Worm (Caenorhabditis elegans) whole organism, young adult: ENCODE data around the gene ZK632.11.

Source experiments
- D2030.7 ChIP-seq: fragments of 200-800 bp; sonication (Bioruptor generic); IDR thresholded peaks from 2 replicates; pipeline ENCODE4 v1.3.6; 2022; ENCODE audit warnings: missing genetic modification reagents, missing genetic modification characterization, missing compliant biosample characterization
- F22D6.2 ChIP-seq: sonication (generic microtip); optimal IDR thresholded peaks from 2 replicates; lab custom pipeline; 2016; ENCODE audit warnings: mild to moderate bottlenecking, missing genetic modification characterization, missing compliant biosample characterization
- K12H6.12 ChIP-seq: fragments of 200-800 bp; sonication (Bioruptor generic); optimal IDR thresholded peaks from 2 replicates; lab custom pipeline; 2018; ENCODE audit warnings: mild to moderate bottlenecking, missing genetic modification characterization, missing compliant biosample characterization
- T26A5.8 ChIP-seq: sonication (generic microtip); optimal IDR thresholded peaks from 2 replicates; lab custom pipeline; 2016; ENCODE audit warnings: missing genetic modification characterization, missing compliant biosample characterization
- aptf-2 ChIP-seq: fragments of 200-800 bp; sonication (Bioruptor generic); conservative IDR thresholded peaks from 2 replicates; pipeline ENCODE4 v1.3.6; 2022; ENCODE audit warnings: missing genetic modification reagents, missing genetic modification characterization, missing compliant biosample characterization
- cebp-2 ChIP-seq: fragments of 200-800 bp; sonication (Bioruptor generic); IDR thresholded peaks from 2 replicates; pipeline ENCODE4 v1.3.6; 2022; ENCODE audit warnings: missing genetic modification characterization, missing compliant biosample characterization
- ceh-100 ChIP-seq: fragments of 200-800 bp; sonication (Bioruptor generic); IDR thresholded peaks from 2 replicates; pipeline ENCODE4 v1.3.6; 2022; ENCODE audit warnings: missing genetic modification reagents, missing genetic modification characterization, missing compliant biosample characterization
- ceh-91 ChIP-seq: fragments of 200-800 bp; sonication (Bioruptor generic); IDR thresholded peaks from 2 replicates; pipeline ENCODE4 v1.3.6; 2022; ENCODE audit warnings: missing genetic modification reagents, missing genetic modification characterization, missing compliant biosample characterization
- ets-4 ChIP-seq: fragments of 200-800 bp; sonication (Bioruptor generic); optimal IDR thresholded peaks from 2 replicates; lab custom pipeline; 2018; ENCODE audit warnings: mild to moderate bottlenecking, missing genetic modification characterization, missing compliant biosample characterization
- hlh-26 ChIP-seq: fragments of 200-800 bp; sonication (Bioruptor generic); conservative IDR thresholded peaks from 2 replicates; pipeline ENCODE4 v1.3.6; 2022; ENCODE audit warnings: missing genetic modification reagents, missing genetic modification characterization, missing compliant biosample characterization
- let-607 ChIP-seq, 2 experiments: fragments of 200-800 bp in 1 of 2; sonication (Bioruptor generic) in 1 of 2; sonication (generic microtip) in 1 of 2; optimal IDR thresholded peaks; 2 replicates each; lab custom pipeline; 2016 to 2018; ENCODE audit warnings: mild to moderate bottlenecking in 2 of 2, missing compliant biosample characterization in 2 of 2, missing genetic modification characterization in 2 of 2, moderate library complexity in 2 of 2, missing genotype in 1 of 2
- mcd-1 ChIP-seq: fragments of 200-800 bp; sonication (Bioruptor generic); IDR thresholded peaks from 2 replicates; pipeline ENCODE4 v1.3.6; 2022; ENCODE audit warnings: missing genetic modification reagents, missing genetic modification characterization, missing compliant biosample characterization
- snpc-1.1 ChIP-seq: sonication (generic microtip); optimal IDR thresholded peaks from 2 replicates; lab custom pipeline; 2017; ENCODE audit warnings: missing genetic modification characterization, mild to moderate bottlenecking, missing compliant biosample characterization, antibody characterized with exemption, moderate library complexity, missing genotype, missing genetic modification reagents; ENCODE audit not compliant: insufficient read depth

DNA sequence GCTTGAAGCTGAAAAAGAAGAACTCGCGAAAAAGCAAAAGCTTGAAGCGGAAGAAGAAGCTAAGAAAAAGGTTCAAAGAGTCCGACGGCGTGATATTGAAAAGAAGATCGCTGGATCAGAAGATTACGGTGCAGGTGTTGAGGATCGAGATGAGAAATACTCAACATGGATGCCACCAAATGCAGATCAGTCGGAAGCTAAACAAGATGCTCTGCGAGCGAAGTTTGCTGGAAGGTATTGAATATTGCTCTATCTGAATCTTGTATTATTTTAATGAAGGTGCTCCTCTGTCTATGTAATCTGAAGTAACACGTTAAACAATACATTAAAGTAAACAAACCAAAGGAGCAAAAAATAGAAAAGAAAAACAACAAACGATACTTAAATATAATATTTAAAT is 25.7 kb upstream of the ZK632.11 start:
- TF ChIP-seq aptf-2 (GFP tag; lab: Robert Waterston, UW), result no peak
- TF ChIP-seq T26A5.8, result no peak
- no peak for TF ChIP-seq let-607 (tag; optimal IDR thresholded peaks at IDR 0.05; lab: Kevin White, UChicago)
- TF ChIP-seq ceh-91, result no peak
- TF ChIP-seq ceh-100 (GFP tag; lab: Robert Waterston, UW), result no peak
- no peak for TF ChIP-seq snpc-1.1 (tag; lab: Kevin White, UChicago)
- no peak for TF ChIP-seq mcd-1 (GFP tag; lab: Robert Waterston, UW)
- no peak for TF ChIP-seq hlh-26
- no peak for TF ChIP-seq cebp-2
- no peak for TF ChIP-seq ets-4 (GFP tag; lab: Kevin White, UChicago)
- no peak for TF ChIP-seq F22D6.2
- no peak for TF ChIP-seq D2030.7 (GFP tag; lab: Robert Waterston, UW)
- TF ChIP-seq K12H6.12 (tag; lab: Kevin White, UChicago), result no peak
